Worm (Caenorhabditis elegans): ENCODE data around the gene fbxb-108.

DNA sequence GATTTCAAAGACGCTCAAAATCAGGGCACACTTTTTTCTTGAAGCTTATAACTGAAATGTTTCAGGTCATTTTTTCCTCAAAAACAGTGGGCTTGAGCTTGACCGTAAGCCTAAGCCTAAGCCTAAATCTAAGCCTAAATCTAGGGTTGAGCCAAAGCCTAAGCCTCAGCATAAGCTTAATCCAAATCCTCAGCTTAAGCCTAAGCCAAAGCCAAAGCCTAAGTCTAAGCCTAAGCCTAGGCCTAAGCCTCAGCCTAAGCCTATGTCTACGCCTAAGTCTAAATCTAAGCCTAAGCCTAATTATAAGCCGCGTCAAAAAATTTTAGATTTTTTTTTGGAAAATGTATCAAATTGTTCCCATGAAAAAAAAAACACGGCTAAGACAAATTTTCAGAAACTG is 30.5 kb upstream of the fbxb-108 start:
- TF ChIP-seq him-1 (tag; optimal IDR thresholded peaks at IDR 0.05) (no peak), dao-5 (tag; optimal IDR thresholded peaks at IDR 0.05) (no peak), W03F9.2 (tag; optimal IDR thresholded peaks at IDR 0.05) (no peak)

Data from whole organism, L4/young adult.